Fruit fly (Drosophila melanogaster) whole organism, embryonic: Measurements from ENCODE around the gene CG42823.

Experiments
- Asciz ChIP-seq: fragments of 200-800 bp; sonication (Bioruptor generic); optimal IDR thresholded peaks from 2 replicates; lab custom pipeline; 2017; ENCODE audit warnings: missing biosample characterization, mild to moderate bottlenecking, missing genetic modification characterization, missing genetic modification reagents
- Bgb ChIP-seq: fragments of 200-800 bp; sonication (Bioruptor generic); IDR thresholded peaks from 2 replicates; pipeline ENCODE4 v1.3.6; 2022; ENCODE audit warnings: missing biosample characterization, missing genetic modification characterization; ENCODE audit not compliant: partially characterized antibody
- CG10267 ChIP-seq: fragments of 200-800 bp; sonication (Bioruptor generic); optimal IDR thresholded peaks from 2 replicates; lab custom pipeline; 2018; ENCODE audit warnings: missing biosample characterization, mild to moderate bottlenecking, missing genetic modification characterization, moderate library complexity
- CG11695 ChIP-seq: fragments of 200-800 bp; sonication (Bioruptor generic); IDR thresholded peaks from 3 replicates; pipeline ENCODE4 v1.3.6; 2022; ENCODE audit warnings: missing biosample characterization, missing genetic modification characterization
- CG17385 ChIP-seq: fragments of 200-800 bp; sonication (Bioruptor generic); optimal IDR thresholded peaks from 3 replicates; lab custom pipeline; 2018; ENCODE audit warnings: missing biosample characterization, mild to moderate bottlenecking, missing genetic modification characterization
- CG17912 ChIP-seq: fragments of 200-800 bp; sonication (Bioruptor generic); optimal IDR thresholded peaks from 2 replicates; lab custom pipeline; 2018; ENCODE audit warnings: missing biosample characterization, mild to moderate bottlenecking, missing genetic modification characterization
- CG32767 ChIP-seq: fragments of 200-800 bp; sonication (Bioruptor generic); IDR thresholded peaks from 2 replicates; pipeline ENCODE4 v1.3.6; 2022; ENCODE audit warnings: missing biosample characterization, missing genetic modification characterization
- CG42726 ChIP-seq: fragments of 200-800 bp; sonication (Bioruptor generic); IDR thresholded peaks from 2 replicates; pipeline ENCODE4 v1.3.6; 2022; ENCODE audit warnings: missing biosample characterization, missing genetic modification characterization; ENCODE audit not compliant: partially characterized antibody
- CG4424 ChIP-seq: fragments of 200-800 bp; sonication (Bioruptor generic); optimal IDR thresholded peaks from 3 replicates; lab custom pipeline; 2016; ENCODE audit warnings: missing biosample characterization, missing genetic modification characterization
- CG5180 ChIP-seq: fragments of 200-800 bp; sonication (Bioruptor generic); optimal IDR thresholded peaks from 3 replicates; lab custom pipeline; 2017; ENCODE audit warnings: missing biosample characterization, missing genetic modification characterization, mild to moderate bottlenecking, moderate library complexity, missing genetic modification reagents
- CG5953 ChIP-seq: fragments of 200-800 bp; sonication (Bioruptor generic); IDR thresholded peaks from 2 replicates; pipeline ENCODE4 v1.3.6; 2022; ENCODE audit warnings: missing biosample characterization, missing genetic modification characterization
- CG6683 ChIP-seq: fragments of 200-800 bp; sonication (Bioruptor generic); optimal IDR thresholded peaks from 2 replicates; lab custom pipeline; 2017; ENCODE audit warnings: missing biosample characterization, mild to moderate bottlenecking, missing genetic modification characterization, missing genetic modification reagents
- CG6689 ChIP-seq: fragments of 200-800 bp; sonication (Bioruptor generic); IDR thresholded peaks from 2 replicates; pipeline ENCODE4 v1.3.6; 2022; ENCODE audit warnings: missing biosample characterization, missing genetic modification characterization
- CG7372 ChIP-seq: fragments of 200-800 bp; sonication (Bioruptor generic); IDR thresholded peaks from 2 replicates; pipeline ENCODE4 v1.3.6; 2022; ENCODE audit warnings: missing biosample characterization, missing genetic modification characterization
- CG9437 ChIP-seq: fragments of 200-800 bp; sonication (Bioruptor generic); optimal IDR thresholded peaks from 2 replicates; lab custom pipeline; 2018; ENCODE audit warnings: missing biosample characterization, mild to moderate bottlenecking, missing genetic modification characterization
- CG9817 ChIP-seq: fragments of 200-800 bp; sonication (Bioruptor generic); optimal IDR thresholded peaks from 2 replicates; lab custom pipeline; 2018; ENCODE audit warnings: missing biosample characterization, mild to moderate bottlenecking, missing genetic modification characterization, moderate library complexity
- CG9876 ChIP-seq: fragments of 200-800 bp; sonication (Bioruptor generic); optimal IDR thresholded peaks from 2 replicates; lab custom pipeline; 2016; ENCODE audit warnings: missing biosample characterization, missing genetic modification characterization
- CG9932 ChIP-seq: fragments of 200-800 bp; sonication (Bioruptor generic); IDR thresholded peaks from 2 replicates; pipeline ENCODE4 v1.3.6; 2022; ENCODE audit warnings: missing biosample characterization, missing genetic modification characterization
- Chrac-16 ChIP-seq: fragments of 200-800 bp; sonication (Bioruptor generic); optimal IDR thresholded peaks from 3 replicates; lab custom pipeline; 2016; ENCODE audit warnings: missing biosample characterization, missing genetic modification characterization
- Elba2 ChIP-seq: fragments of 200-800 bp; sonication (Bioruptor generic); optimal IDR thresholded peaks from 3 replicates; lab custom pipeline; 2016; ENCODE audit warnings: missing biosample characterization, missing genetic modification characterization
- GATAe ChIP-seq: fragments of 200-800 bp; sonication (Bioruptor generic); conservative IDR thresholded peaks from 2 replicates; pipeline ENCODE4 v1.3.6; 2022; ENCODE audit warnings: missing biosample characterization, missing genetic modification characterization
- HLH54F ChIP-seq: fragments of 200-800 bp; sonication (Bioruptor generic); optimal IDR thresholded peaks from 3 replicates; lab custom pipeline; 2016; ENCODE audit warnings: missing biosample characterization, missing genetic modification characterization
- Hsf ChIP-seq: fragments of 200-800 bp; sonication (Bioruptor generic); optimal IDR thresholded peaks from 3 replicates; lab custom pipeline; 2016; ENCODE audit warnings: missing biosample characterization, missing genetic modification characterization
- Lpt ChIP-seq: fragments of >200 bp; optimal IDR thresholded peaks from 2 replicates; lab custom pipeline; 2018; ENCODE audit warnings: missing biosample characterization, missing genetic modification characterization
- Max ChIP-seq: fragments of 200-800 bp; sonication (Bioruptor generic); optimal IDR thresholded peaks from 2 replicates; lab custom pipeline; 2016; ENCODE audit warnings: missing biosample characterization, mild to moderate bottlenecking, missing genetic modification characterization
- Med ChIP-seq: fragments of 200-800 bp; sonication (Bioruptor generic); peaks from one replicate; lab custom pipeline; 2016; ENCODE audit warnings: missing biosample characterization, missing genetic modification characterization, mild to moderate bottlenecking, inconsistent platforms, moderate library complexity
- Myb ChIP-seq: fragments of 200-800 bp; sonication (Bioruptor generic); optimal IDR thresholded peaks from 2 replicates; lab custom pipeline; 2016; ENCODE audit warnings: missing biosample characterization, missing genetic modification characterization
- NC2β ChIP-seq: fragments of 200-800 bp; sonication (Bioruptor generic); optimal IDR thresholded peaks from 2 replicates; lab custom pipeline; 2016; ENCODE audit warnings: missing biosample characterization, missing genetic modification characterization
- Neu2 ChIP-seq: fragments of 200-800 bp; sonication (Bioruptor generic); optimal IDR thresholded peaks from 3 replicates; lab custom pipeline; 2016; ENCODE audit warnings: missing biosample characterization, missing genetic modification characterization, borderline replicate concordance
- Nf-YA ChIP-seq: fragments of 200-800 bp; sonication (Bioruptor generic); IDR thresholded peaks from 2 replicates; pipeline ENCODE4 v1.3.6; 2022; ENCODE audit warnings: missing biosample characterization, missing genetic modification characterization
- Sox100B ChIP-seq: fragments of 200-800 bp; sonication (Bioruptor generic); optimal IDR thresholded peaks from 3 replicates; lab custom pipeline; 2018; ENCODE audit warnings: missing biosample characterization, mild to moderate bottlenecking, missing genetic modification characterization
- abd-A ChIP-seq: fragments of 200-800 bp; sonication (Bioruptor generic); optimal IDR thresholded peaks from 3 replicates; lab custom pipeline; 2019; ENCODE audit warnings: missing biosample characterization, mild to moderate bottlenecking, missing genetic modification characterization, moderate library complexity
- ara ChIP-seq: fragments of 200-800 bp; sonication (Bioruptor generic); IDR thresholded peaks from 2 replicates; pipeline ENCODE4 v1.3.6; 2022; ENCODE audit warnings: missing biosample characterization, missing genetic modification characterization
- bbx ChIP-seq: fragments of 200-800 bp; sonication (Bioruptor generic); IDR thresholded peaks from 2 replicates; pipeline ENCODE4 v1.3.6; 2022; ENCODE audit warnings: missing biosample characterization, missing genetic modification characterization; ENCODE audit not compliant: partially characterized antibody
- dmrt99B ChIP-seq: fragments of 200-800 bp; sonication (Bioruptor generic); optimal IDR thresholded peaks from 2 replicates; lab custom pipeline; 2018; ENCODE audit warnings: missing biosample characterization, mild to moderate bottlenecking, missing genetic modification characterization, moderate library complexity
- fd96Cb ChIP-seq: fragments of 200-800 bp; sonication (Bioruptor generic); optimal IDR thresholded peaks from 2 replicates; lab custom pipeline; 2018; ENCODE audit warnings: missing biosample characterization, mild to moderate bottlenecking, missing genetic modification characterization, moderate library complexity
- insv ChIP-seq, 2 experiments: fragments of 200-800 bp; sonication (Bioruptor generic); optimal IDR thresholded peaks; 3 replicates each; lab custom pipeline; 2016 to 2018; ENCODE audit warnings: missing biosample characterization in 2 of 2, missing genetic modification characterization in 2 of 2
- inv ChIP-seq: fragments of 200-800 bp; sonication (Bioruptor generic); IDR thresholded peaks from 2 replicates; pipeline ENCODE4 v1.3.6; 2022; ENCODE audit warnings: missing biosample characterization, missing genetic modification characterization; ENCODE audit not compliant: partially characterized antibody
- jigr1 ChIP-seq: fragments of 200-800 bp; sonication (Bioruptor generic); IDR thresholded peaks from 3 replicates; pipeline ENCODE4 v1.3.6; 2022; ENCODE audit warnings: missing biosample characterization, missing genetic modification characterization
- kni ChIP-seq: fragments of 200-800 bp; sonication (Bioruptor generic); optimal IDR thresholded peaks from 3 replicates; lab custom pipeline; 2017; ENCODE audit warnings: mild to moderate bottlenecking, missing biosample characterization, missing genetic modification reagents, missing genetic modification characterization
- knrl ChIP-seq: fragments of 200-800 bp; sonication (Bioruptor generic); IDR thresholded peaks from 3 replicates; pipeline ENCODE4 v1.3.6; 2022; ENCODE audit warnings: missing biosample characterization, missing genetic modification characterization; ENCODE audit not compliant: partially characterized antibody
- nau ChIP-seq: fragments of 200-800 bp; sonication (Bioruptor generic); optimal IDR thresholded peaks from 3 replicates; lab custom pipeline; 2017; ENCODE audit warnings: missing biosample characterization, mild to moderate bottlenecking, missing genetic modification characterization, missing genetic modification reagents
- sug ChIP-seq: fragments of 200-800 bp; optimal IDR thresholded peaks from 2 replicates; lab custom pipeline; 2019; ENCODE audit warnings: missing biosample characterization, mild to moderate bottlenecking, missing genetic modification characterization, moderate library complexity
- tin ChIP-seq: fragments of 200-800 bp; sonication (Bioruptor generic); optimal IDR thresholded peaks from 3 replicates; lab custom pipeline; 2016; ENCODE audit warnings: missing biosample characterization, missing genetic modification characterization
- twi ChIP-seq: fragments of 200-800 bp; optimal IDR thresholded peaks from 2 replicates; lab custom pipeline; 2019; ENCODE audit warnings: missing biosample characterization, mild to moderate bottlenecking, missing genetic modification characterization, moderate library complexity
- zfh2 ChIP-seq: fragments of 200-800 bp; sonication (Bioruptor generic); optimal IDR thresholded peaks from 2 replicates; lab custom pipeline; 2016; ENCODE audit warnings: missing biosample characterization, missing genetic modification characterization

CG42823 gene

DNA sequence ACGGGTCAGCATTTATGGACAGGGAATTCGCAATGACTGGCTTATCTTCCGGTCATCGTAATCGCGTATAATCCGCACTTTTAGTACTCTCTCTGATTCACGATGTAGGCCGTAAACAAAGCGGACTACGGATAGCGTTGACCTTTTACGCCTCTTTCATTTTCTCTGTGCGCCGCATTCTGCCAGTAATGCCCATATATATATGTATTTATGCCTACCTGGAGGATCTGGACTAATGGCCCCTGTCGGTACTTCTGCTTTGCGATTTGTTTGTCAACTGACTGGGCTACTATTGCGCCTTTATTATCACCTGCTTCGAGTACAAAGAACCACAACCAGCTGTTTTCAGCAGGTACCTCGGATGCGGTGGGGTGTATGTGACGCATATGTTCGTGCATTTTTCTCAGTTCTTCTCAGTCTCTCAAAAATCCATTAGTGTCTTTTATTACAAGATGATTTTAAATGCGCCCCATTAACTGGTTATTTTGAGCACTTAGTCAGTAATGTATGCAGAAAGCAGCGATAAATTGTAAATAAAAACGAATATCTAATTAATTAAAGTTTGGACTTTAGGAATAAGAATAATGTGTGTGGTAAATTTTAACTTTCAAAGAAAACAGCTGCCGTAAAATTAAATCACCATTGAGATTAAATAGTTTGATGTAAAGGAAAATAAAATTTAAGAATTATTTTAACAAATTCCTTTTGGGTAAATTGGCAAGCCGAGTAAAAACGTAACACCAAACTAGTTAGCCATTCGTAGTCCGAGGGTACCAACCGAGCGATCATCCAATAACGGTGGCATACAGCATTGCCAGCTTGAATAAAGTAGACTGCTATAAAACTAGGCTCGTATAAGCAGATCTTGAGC is 10.4 kb downstream of the CG42823 start, which contains the start of gene CREG (continued):
- peak; percentile 21 for TF ChIP-seq nau (GFP tag; lab: Kevin White, UChicago)
- TF ChIP-seq CG42726 (GFP tag; lab: Robert Waterston, UW) = no peak
- peak; percentile 18 for TF ChIP-seq dmrt99B (tag; lab: Kevin White, UChicago)
- no peak for TF ChIP-seq CG17912 (GFP tag; lab: Kevin White, UChicago)
- TF ChIP-seq CG9932 (GFP tag; lab: Robert Waterston, UW) = 0 out of 2 replicates have a peak, but pooled peaks have one; percentile 11
- peak; percentile 71 for TF ChIP-seq Med (GFP tag; lab: Kevin White, UChicago)
- TF ChIP-seq sug = no peak
- TF ChIP-seq Lpt (GFP tag; lab: Kevin White, UChicago) = no peak
- no peak for TF ChIP-seq CG5180 (GFP tag; lab: Kevin White, UChicago)
- TF ChIP-seq Myb (GFP tag; lab: Kevin White, UChicago) = no peak
- no peak for TF ChIP-seq zfh2
- no peak for TF ChIP-seq Asciz (GFP tag; lab: Kevin White, UChicago)
- no peak for TF ChIP-seq inv (GFP tag; lab: Robert Waterston, UW)
- TF ChIP-seq Bgb (GFP tag; lab: Robert Waterston, UW) = no peak
- peak; percentile 52 for TF ChIP-seq Sox100B (GFP tag; lab: Kevin White, UChicago)
- TF ChIP-seq CG6683 (GFP tag; lab: Kevin White, UChicago) = no peak
- TF ChIP-seq CG9437 (GFP tag; lab: Kevin White, UChicago) = peak; percentile 47
- TF ChIP-seq CG5953 = no peak
- peak; percentile 58 for TF ChIP-seq Elba2 (GFP tag; lab: Kevin White, UChicago)
- peak; percentile 14 for TF ChIP-seq CG17385 (GFP tag; lab: Kevin White, UChicago)
- TF ChIP-seq abd-A = no peak
- TF ChIP-seq Hsf (GFP tag; lab: Kevin White, UChicago) = peak; percentile 29
- no peak for TF ChIP-seq HLH54F (GFP tag; lab: Kevin White, UChicago)
- TF ChIP-seq CG9817 = no peak
- no peak for TF ChIP-seq CG32767 (GFP tag; lab: Robert Waterston, UW)
- TF ChIP-seq twi = peak; percentile 52
- TF ChIP-seq NC2β = peak; percentile 15
- TF ChIP-seq insv (GFP tag; optimal IDR thresholded peaks at IDR 0.05; lab: Kevin White, UChicago) = no peak
- TF ChIP-seq CG7372 = no peak
- peak; percentile 20 for TF ChIP-seq CG10267 (tag; lab: Kevin White, UChicago)
- TF ChIP-seq tin (GFP tag; lab: Kevin White, UChicago) = no peak
- no peak for TF ChIP-seq knrl
- no peak for TF ChIP-seq Nf-YA (GFP tag; lab: Robert Waterston, UW)
- TF ChIP-seq ara = 0 out of 2 replicates have a peak, but pooled peaks have one; percentile 18
- TF ChIP-seq bbx (GFP tag; lab: Robert Waterston, UW) = no peak
- peak; percentile 3 for TF ChIP-seq Chrac-16 (GFP tag; lab: Kevin White, UChicago)
- TF ChIP-seq GATAe (GFP tag; lab: Robert Waterston, UW) = no peak
- TF ChIP-seq CG11695 = no peak
- TF ChIP-seq Neu2 (GFP tag; lab: Kevin White, UChicago) = no peak
- TF ChIP-seq CG4424 (GFP tag; lab: Kevin White, UChicago) = peak; percentile 11
- TF ChIP-seq CG9876 (GFP tag; lab: Kevin White, UChicago) = no peak
- TF ChIP-seq fd96Cb (tag; lab: Kevin White, UChicago) = peak; percentile 13
- no peak for TF ChIP-seq jigr1
- TF ChIP-seq kni (GFP tag; lab: Kevin White, UChicago) = peak; percentile 6
- TF ChIP-seq CG6689 (GFP tag; lab: Robert Waterston, UW) = no peak
- peak; percentile 8 for TF ChIP-seq Max
